Fruit fly (Drosophila melanogaster) whole organism: ENCODE results near the gene CG4496.

ENCODE experiments used
- Dll ChIP-seq: fragments of >200 bp; optimal IDR thresholded peaks from 2 replicates; lab custom pipeline; 2017
- psq ChIP-seq: fragments of >200 bp; optimal IDR thresholded peaks from 2 replicates; lab custom pipeline; 2017

DNA sequence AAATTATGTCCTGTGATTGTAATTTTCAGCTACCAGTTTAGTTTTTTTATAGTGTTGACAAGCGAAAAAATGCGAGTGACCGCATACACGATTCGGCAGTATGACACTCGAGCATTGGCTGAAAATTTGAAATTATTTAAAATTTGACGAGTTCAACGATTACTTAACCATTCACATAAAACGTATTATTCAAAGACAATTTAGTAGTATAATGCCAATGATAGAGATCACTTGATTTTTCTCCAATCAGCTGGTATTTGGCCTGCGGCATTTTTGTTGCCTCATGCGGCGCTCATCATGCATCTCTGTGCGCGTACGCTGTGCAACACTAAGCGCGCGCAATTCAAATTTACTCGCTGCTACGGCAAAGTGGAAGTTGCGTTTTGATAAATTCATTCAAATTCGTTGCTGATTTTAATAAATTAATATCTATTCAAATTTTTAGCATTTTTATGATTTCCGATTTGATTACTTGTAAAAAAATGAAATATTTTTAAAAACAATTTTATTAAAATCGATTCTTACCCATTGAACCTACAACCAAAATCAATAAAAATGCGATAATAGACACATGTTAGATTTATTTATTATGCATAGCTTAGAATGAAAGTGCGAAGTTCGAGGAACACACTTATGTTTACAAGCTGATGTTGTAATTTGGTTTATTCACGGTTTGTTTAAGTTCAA, 4.7 kb upstream of the CG4496 start, which contains the start of gene CG4497:
- TF ChIP-seq psq (lab: Kevin White, UChicago), result no peak
- TF ChIP-seq Dll, result no peak
